Worm (Caenorhabditis elegans) whole organism, midembryonic: ENCODE data around the gene cyp-43A1.

Source experiments
- T22C8.4 ChIP-seq: fragments of 200-800 bp; sonication (Bioruptor generic); IDR thresholded peaks from 2 replicates; pipeline ENCODE4 v1.3.6; 2022; ENCODE audit warnings: missing genetic modification characterization, missing compliant biosample characterization
- cog-1 ChIP-seq: sonication (generic microtip); optimal IDR thresholded peaks from 2 replicates; lab custom pipeline; 2016; ENCODE audit warnings: missing genetic modification characterization, missing compliant biosample characterization
- klf-2 ChIP-seq: fragments of 200-800 bp; sonication (Bioruptor generic); conservative IDR thresholded peaks from 2 replicates; pipeline ENCODE4 v1.3.6; 2022; ENCODE audit warnings: missing genetic modification reagents, missing genetic modification characterization, missing compliant biosample characterization
- med-1 ChIP-seq: sonication (generic microtip); optimal IDR thresholded peaks from 2 replicates; lab custom pipeline; 2017; ENCODE audit warnings: missing genetic modification characterization, mild to moderate bottlenecking, missing compliant biosample characterization, antibody characterized with exemption, missing genetic modification reagents; ENCODE audit not compliant: insufficient read depth
- ref-1 ChIP-seq: fragments of 200-800 bp; sonication (Bioruptor generic); conservative IDR thresholded peaks from 2 replicates; pipeline ENCODE4 v1.3.6; 2022; ENCODE audit warnings: missing genetic modification reagents, missing genetic modification characterization, missing compliant biosample characterization
- tab-1 ChIP-seq: fragments of 200-800 bp; sonication (Bioruptor generic); IDR thresholded peaks from 2 replicates; pipeline ENCODE4 v1.3.6; 2022; ENCODE audit warnings: missing genetic modification characterization, missing compliant biosample characterization
- ztf-23 ChIP-seq: fragments of 200-800 bp; sonication (Bioruptor generic); IDR thresholded peaks from 2 replicates; pipeline ENCODE4 v1.3.6; 2022; ENCODE audit warnings: missing genetic modification reagents, missing genetic modification characterization, missing compliant biosample characterization

- TF ChIP-seq T22C8.4 (GFP tag; lab: Robert Waterston, UW) (no peak), med-1 (GFP tag; lab: Kevin White, UChicago) (no peak), klf-2 (no peak), cog-1 (no peak), ref-1 (GFP tag; lab: Robert Waterston, UW) (no peak), tab-1 (GFP tag; lab: Robert Waterston, UW) (no peak), ztf-23 (GFP tag; lab: Robert Waterston, UW) (no peak)
Measured at ce11 chrX:5715369-5715768, 1.0 kb downstream of the cyp-43A1 start.
